Fruit fly (Drosophila melanogaster) whole organism, embryonic: ENCODE measurements around the gene mRpL39.

Source experiments
- CG11456 ChIP-seq: fragments of 200-800 bp; sonication (Bioruptor generic); IDR thresholded peaks from 3 replicates; pipeline ENCODE4 v1.3.6; 2022; ENCODE audit warnings: missing biosample characterization, missing genetic modification characterization
- CG18619 ChIP-seq: fragments of 200-800 bp; sonication (Bioruptor generic); optimal IDR thresholded peaks from 3 replicates; lab custom pipeline; 2017; ENCODE audit warnings: missing biosample characterization, mild to moderate bottlenecking, missing genetic modification characterization
- CG32772 ChIP-seq: fragments of 200-800 bp; sonication (Bioruptor generic); IDR thresholded peaks from 2 replicates; pipeline ENCODE4 v1.3.6; 2022; ENCODE audit warnings: missing biosample characterization, missing genetic modification characterization
- CG34224 ChIP-seq: fragments of 200-800 bp; sonication (Bioruptor generic); IDR thresholded peaks from 3 replicates; pipeline ENCODE4 v1.3.6; 2022; ENCODE audit warnings: missing biosample characterization, missing genetic modification characterization; ENCODE audit not compliant: partially characterized antibody
- schlank ChIP-seq: fragments of 200-800 bp; sonication (Bioruptor generic); optimal IDR thresholded peaks from 2 replicates; lab custom pipeline; 2018; ENCODE audit warnings: missing biosample characterization, mild to moderate bottlenecking, missing genetic modification characterization

DNA sequence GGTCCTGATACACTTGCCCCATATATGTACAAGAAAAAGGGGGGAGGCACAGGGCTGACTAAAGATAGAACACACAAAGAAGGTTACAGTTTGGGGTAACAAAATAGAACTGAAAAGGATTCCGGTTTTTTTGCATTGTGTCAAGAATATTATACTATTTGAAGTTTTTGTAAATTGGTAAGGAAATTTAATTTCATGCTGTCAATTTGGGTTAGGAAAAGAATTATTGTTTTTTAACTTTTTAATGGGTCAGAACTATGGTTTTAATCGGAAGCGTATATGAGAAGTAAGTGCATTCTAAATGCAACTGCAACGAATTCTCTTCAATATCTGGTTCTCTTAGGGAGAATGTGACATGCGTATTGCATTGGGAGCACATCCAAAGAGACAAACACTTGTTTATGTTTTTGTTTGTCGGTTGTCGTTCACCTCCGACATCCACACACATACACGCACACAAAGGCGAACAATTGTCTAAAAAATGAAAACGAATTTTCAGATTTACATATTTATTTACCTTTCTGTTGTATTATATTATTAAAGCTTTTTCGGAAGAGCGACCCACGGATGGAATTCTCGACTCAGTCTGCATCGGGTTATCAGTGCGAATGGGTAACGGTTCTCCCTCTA lies 14.8 kb downstream of the mRpL39 start, which contains the start of gene mnd:
- TF ChIP-seq CG34224 (no peak), CG11456 (GFP tag; lab: Robert Waterston, UW) (no peak), CG18619 (GFP tag; lab: Kevin White, UChicago) (no peak), schlank (tag; lab: Kevin White, UChicago) (no peak), CG32772 (GFP tag; lab: Robert Waterston, UW) (no peak)
